Fruit fly (Drosophila melanogaster) whole organism, embryonic: ENCODE results near the gene Btnd.

Source experiments
- Antp ChIP-seq: fragments of 200-800 bp; sonication (Bioruptor generic); optimal IDR thresholded peaks from 3 replicates; lab custom pipeline; 2016; ENCODE audit warnings: missing biosample characterization, missing genetic modification characterization
- CG10209 ChIP-seq: fragments of 200-800 bp; sonication (Bioruptor generic); optimal IDR thresholded peaks from 3 replicates; lab custom pipeline; 2017; ENCODE audit warnings: missing biosample characterization, mild to moderate bottlenecking, missing genetic modification characterization, missing genetic modification reagents
- CG10565 ChIP-seq: fragments of 200-800 bp; sonication (Bioruptor generic); optimal IDR thresholded peaks from 3 replicates; lab custom pipeline; 2016; ENCODE audit warnings: missing biosample characterization, mild to moderate bottlenecking, missing genetic modification characterization
- CG11085 ChIP-seq: fragments of 200-800 bp; sonication (Bioruptor generic); IDR thresholded peaks from 2 replicates; pipeline ENCODE4 v1.3.6; 2022; ENCODE audit warnings: missing biosample characterization, missing genetic modification characterization
- CG11504 ChIP-seq: fragments of 200-800 bp; sonication (Bioruptor generic); optimal IDR thresholded peaks from 3 replicates; lab custom pipeline; 2019; ENCODE audit warnings: missing biosample characterization, mild to moderate bottlenecking, missing genetic modification characterization, moderate library complexity
- CG12299 ChIP-seq: fragments of 200-800 bp; sonication (Bioruptor generic); optimal IDR thresholded peaks from 2 replicates; lab custom pipeline; 2018; ENCODE audit warnings: missing biosample characterization, mild to moderate bottlenecking, missing genetic modification characterization
- CG12391 ChIP-seq: fragments of 200-800 bp; sonication (Bioruptor generic); optimal IDR thresholded peaks from 3 replicates; lab custom pipeline; 2018; ENCODE audit warnings: missing biosample characterization, mild to moderate bottlenecking, missing genetic modification characterization, moderate library complexity
- CG14050 ChIP-seq: fragments of 200-800 bp; sonication (Bioruptor generic); IDR thresholded peaks from 3 replicates; pipeline ENCODE4 v1.3.6; 2022; ENCODE audit warnings: missing biosample characterization, missing genetic modification characterization
- CG14667 ChIP-seq: fragments of 200-800 bp; sonication (Bioruptor generic); IDR thresholded peaks from 2 replicates; pipeline ENCODE4 v1.3.6; 2022; ENCODE audit warnings: missing biosample characterization, missing genetic modification characterization
- CG18262 ChIP-seq: fragments of 200-800 bp; optimal IDR thresholded peaks from 3 replicates; lab custom pipeline; 2019; ENCODE audit warnings: missing biosample characterization, mild to moderate bottlenecking, missing genetic modification characterization, moderate library complexity
- CG30020 ChIP-seq: fragments of 200-800 bp; optimal IDR thresholded peaks from 2 replicates; lab custom pipeline; 2019; ENCODE audit warnings: missing biosample characterization, mild to moderate bottlenecking, missing genetic modification characterization, moderate library complexity
- CG3065 ChIP-seq: fragments of 200-800 bp; sonication (Bioruptor generic); optimal IDR thresholded peaks from 2 replicates; lab custom pipeline; 2016; ENCODE audit warnings: missing biosample characterization, missing genetic modification characterization
- CG33557 ChIP-seq: fragments of 200-800 bp; sonication (Bioruptor generic); optimal IDR thresholded peaks from 2 replicates; lab custom pipeline; 2019; ENCODE audit warnings: missing biosample characterization, mild to moderate bottlenecking, missing genetic modification characterization, moderate library complexity
- CG3407 ChIP-seq: fragments of 200-800 bp; sonication (Bioruptor generic); optimal IDR thresholded peaks from 2 replicates; lab custom pipeline; 2018; ENCODE audit warnings: missing biosample characterization, mild to moderate bottlenecking, missing genetic modification characterization
- CG34224 ChIP-seq: fragments of 200-800 bp; sonication (Bioruptor generic); IDR thresholded peaks from 3 replicates; pipeline ENCODE4 v1.3.6; 2022; ENCODE audit warnings: missing biosample characterization, missing genetic modification characterization; ENCODE audit not compliant: partially characterized antibody
- CG6683 ChIP-seq: fragments of 200-800 bp; sonication (Bioruptor generic); optimal IDR thresholded peaks from 2 replicates; lab custom pipeline; 2017; ENCODE audit warnings: missing biosample characterization, mild to moderate bottlenecking, missing genetic modification characterization, missing genetic modification reagents
- CG7556 ChIP-seq: fragments of 200-800 bp; sonication (Bioruptor generic); optimal IDR thresholded peaks from 2 replicates; lab custom pipeline; 2017; ENCODE audit warnings: missing biosample characterization, mild to moderate bottlenecking, missing genetic modification characterization
- CHES-1-like ChIP-seq: fragments of 200-800 bp; sonication (Bioruptor generic); optimal IDR thresholded peaks from 2 replicates; lab custom pipeline; 2016; ENCODE audit warnings: missing biosample characterization, missing genetic modification characterization
- Dp ChIP-seq: fragments of 200-800 bp; sonication (Bioruptor generic); optimal IDR thresholded peaks from 2 replicates; lab custom pipeline; 2018; ENCODE audit warnings: missing biosample characterization, mild to moderate bottlenecking, missing genetic modification characterization, moderate library complexity
- Ets65A ChIP-seq: fragments of 200-800 bp; sonication (Bioruptor generic); peaks from one replicate; lab custom pipeline; 2016; ENCODE audit warnings: missing biosample characterization, missing genetic modification characterization
- Fer3 ChIP-seq: fragments of 200-800 bp; sonication (Bioruptor generic); optimal IDR thresholded peaks from 2 replicates; lab custom pipeline; 2018; ENCODE audit warnings: missing biosample characterization, mild to moderate bottlenecking, missing genetic modification characterization, moderate library complexity
- GATAe ChIP-seq: fragments of 200-800 bp; sonication (Bioruptor generic); conservative IDR thresholded peaks from 2 replicates; pipeline ENCODE4 v1.3.6; 2022; ENCODE audit warnings: missing biosample characterization, missing genetic modification characterization
- Hr3 ChIP-seq: fragments of 200-800 bp; sonication (Bioruptor generic); optimal IDR thresholded peaks from 3 replicates; lab custom pipeline; 2016; ENCODE audit warnings: missing biosample characterization, missing genetic modification characterization
- Hsf ChIP-seq: fragments of 200-800 bp; sonication (Bioruptor generic); optimal IDR thresholded peaks from 3 replicates; lab custom pipeline; 2016; ENCODE audit warnings: missing biosample characterization, missing genetic modification characterization
- MESR4 ChIP-seq: fragments of 200-800 bp; sonication (Bioruptor generic); optimal IDR thresholded peaks from 2 replicates; lab custom pipeline; 2018; ENCODE audit warnings: missing biosample characterization, mild to moderate bottlenecking, missing genetic modification characterization, moderate library complexity
- NFAT ChIP-seq: fragments of 200-800 bp; sonication (Bioruptor generic); IDR thresholded peaks from 2 replicates; pipeline ENCODE4 v1.3.6; 2022; ENCODE audit warnings: missing biosample characterization, missing genetic modification characterization
- ab ChIP-seq: fragments of 200-800 bp; sonication (Bioruptor generic); optimal IDR thresholded peaks from 2 replicates; lab custom pipeline; 2016; ENCODE audit warnings: missing biosample characterization, missing genetic modification characterization
- ase ChIP-seq: fragments of 200-800 bp; sonication (Bioruptor generic); IDR thresholded peaks from 3 replicates; pipeline ENCODE4 v1.3.6; 2022; ENCODE audit warnings: missing biosample characterization, missing genetic modification characterization
- az2 ChIP-seq: fragments of 200-800 bp; sonication (Bioruptor generic); optimal IDR thresholded peaks from 3 replicates; lab custom pipeline; 2016; ENCODE audit warnings: missing biosample characterization, missing genetic modification characterization
- bbx ChIP-seq: fragments of 200-800 bp; sonication (Bioruptor generic); IDR thresholded peaks from 2 replicates; pipeline ENCODE4 v1.3.6; 2022; ENCODE audit warnings: missing biosample characterization, missing genetic modification characterization; ENCODE audit not compliant: partially characterized antibody
- bowl ChIP-seq: fragments of 200-800 bp; sonication (Bioruptor generic); IDR thresholded peaks from 2 replicates; pipeline ENCODE4 v1.3.6; 2022; ENCODE audit warnings: missing biosample characterization, missing genetic modification characterization
- danr ChIP-seq: fragments of 200-800 bp; sonication (Bioruptor generic); IDR thresholded peaks from 2 replicates; pipeline ENCODE4 v1.3.6; 2022; ENCODE audit warnings: missing biosample characterization, missing genetic modification characterization
- dysf ChIP-seq: fragments of 200-800 bp; sonication (Bioruptor generic); IDR thresholded peaks from 3 replicates; pipeline ENCODE4 v1.3.6; 2022; ENCODE audit warnings: missing biosample characterization, missing genetic modification characterization
- fd102C ChIP-seq: fragments of 200-800 bp; sonication (Bioruptor generic); optimal IDR thresholded peaks from 2 replicates; lab custom pipeline; 2018; ENCODE audit warnings: missing biosample characterization, mild to moderate bottlenecking, missing genetic modification characterization, moderate library complexity
- fru ChIP-seq: fragments of >200 bp; optimal IDR thresholded peaks from 2 replicates; lab custom pipeline; 2017
- ftz-f1 ChIP-seq: fragments of 200-800 bp; sonication (Bioruptor generic); optimal IDR thresholded peaks from 2 replicates; lab custom pipeline; 2016; ENCODE audit warnings: missing biosample characterization, missing genetic modification characterization
- gce ChIP-seq: fragments of 200-800 bp; sonication (Bioruptor generic); IDR thresholded peaks from 3 replicates; pipeline ENCODE4 v1.3.6; 2022; ENCODE audit warnings: missing biosample characterization, missing genetic modification characterization
- org-1 ChIP-seq: fragments of 200-800 bp; sonication (Bioruptor generic); optimal IDR thresholded peaks from 2 replicates; lab custom pipeline; 2017; ENCODE audit warnings: missing biosample characterization, missing genetic modification characterization
- otp ChIP-seq: fragments of 200-800 bp; sonication (Bioruptor generic); IDR thresholded peaks from 3 replicates; pipeline ENCODE4, ENCODE4 v1.3.6; 2022; ENCODE audit warnings: missing biosample characterization, missing genetic modification characterization
- ranshi ChIP-seq: fragments of 200-800 bp; sonication (Bioruptor generic); IDR thresholded peaks from 2 replicates; pipeline ENCODE4 v1.3.6; 2022; ENCODE audit warnings: missing biosample characterization, missing genetic modification characterization
- repo ChIP-seq: fragments of 200-800 bp; sonication (Bioruptor generic); optimal IDR thresholded peaks from 2 replicates; lab custom pipeline; 2016; ENCODE audit warnings: missing biosample characterization, missing genetic modification characterization
- sd ChIP-seq: fragments of 200-800 bp; sonication (Bioruptor generic); optimal IDR thresholded peaks from 3 replicates; lab custom pipeline; 2018; ENCODE audit warnings: missing biosample characterization, mild to moderate bottlenecking, missing genetic modification characterization, moderate library complexity
- sna ChIP-seq: fragments of 200-800 bp; sonication (Bioruptor generic); IDR thresholded peaks from 2 replicates; pipeline ENCODE4 v1.3.6; 2022; ENCODE audit warnings: missing biosample characterization, missing genetic modification characterization; ENCODE audit not compliant: partially characterized antibody
- tll ChIP-seq, 2 experiments: fragments of 200-800 bp in 1 of 2; fragments of >200 bp in 1 of 2; sonication (Bioruptor generic) in 1 of 2; optimal IDR thresholded peaks; 2 replicates each; lab custom pipeline; 2017 to 2019; ENCODE audit warnings: missing biosample characterization in 2 of 2, missing genetic modification characterization in 2 of 2, mild to moderate bottlenecking in 1 of 2, moderate library complexity in 1 of 2
- toy ChIP-seq: fragments of 200-800 bp; sonication (Bioruptor generic); IDR thresholded peaks from 2 replicates; pipeline ENCODE4 v1.3.6; 2022; ENCODE audit warnings: missing biosample characterization, missing genetic modification characterization
- tup ChIP-seq: fragments of 200-800 bp; sonication (Bioruptor generic); optimal IDR thresholded peaks from 2 replicates; lab custom pipeline; 2016; ENCODE audit warnings: missing biosample characterization, mild to moderate bottlenecking, missing genetic modification characterization, moderate library complexity
- twi ChIP-seq: fragments of 200-800 bp; optimal IDR thresholded peaks from 2 replicates; lab custom pipeline; 2019; ENCODE audit warnings: missing biosample characterization, mild to moderate bottlenecking, missing genetic modification characterization, moderate library complexity
- vnd ChIP-seq: fragments of 200-800 bp; sonication (Bioruptor generic); IDR thresholded peaks from 3 replicates; pipeline ENCODE4 v1.3.6; 2022; ENCODE audit warnings: missing biosample characterization, missing genetic modification characterization; ENCODE audit not compliant: partially characterized antibody

Btnd gene

dm6 chrX:6224225-6225190 is 5.4 kb upstream of the Btnd start, which contains the start of gene sqh (continued):
- TF ChIP-seq CG10209 (GFP tag; lab: Kevin White, UChicago) (peak; percentile 86), Ets65A (GFP tag; lab: Kevin White, UChicago) (peak; percentile 94), CG6683 (GFP tag; lab: Kevin White, UChicago) (peak; percentile 81), MESR4 (GFP tag; lab: Kevin White, UChicago) (peak; percentile 83), CG11504 (tag; lab: Kevin White, UChicago) (peak; percentile 90), fd102C (GFP tag; lab: Kevin White, UChicago) (no peak), fru (lab: Kevin White, UChicago) (no peak), ab (GFP tag; lab: Kevin White, UChicago) (no peak), Antp (GFP tag; lab: Kevin White, UChicago) (peak; percentile 43), CG14050 (GFP tag; lab: Robert Waterston, UW) (peak; percentile 89), GATAe (peak; percentile 83), CG30020 (peak; percentile 51), CG3407 (GFP tag; lab: Kevin White, UChicago) (peak; percentile 87), Hr3 (peak; percentile 88), CG10565 (no peak), dysf (GFP tag; lab: Robert Waterston, UW) (peak; percentile 95), ftz-f1 (GFP tag; lab: Kevin White, UChicago) (peak; percentile 51), CG12299 (peak; percentile 82), Dp (GFP tag; lab: Kevin White, UChicago) (no peak), bbx (no peak), otp (GFP tag; lab: Robert Waterston, UW) (peak; percentile 69; the same call in 2 of the 3 replicates), toy (GFP tag; lab: Robert Waterston, UW) (peak; percentile 73; the same call in 1 of the 2 replicates), vnd (GFP tag; lab: Robert Waterston, UW) (no peak), ranshi (GFP tag; lab: Robert Waterston, UW) (peak; percentile 83), CG7556 (GFP tag; lab: Kevin White, UChicago) (peak; percentile 90), NFAT (GFP tag; lab: Robert Waterston, UW) (peak; percentile 84), CG14667 (peak; percentile 84), CG11085 (GFP tag; lab: Robert Waterston, UW) (peak; percentile 79), Hsf (GFP tag; lab: Kevin White, UChicago) (peak; percentile 76), Fer3 (tag; lab: Kevin White, UChicago) (peak; percentile 85), twi (tag; lab: Kevin White, UChicago) (peak; percentile 84), tll (GFP tag; optimal IDR thresholded peaks at IDR 0.05; lab: Kevin White, UChicago) (peak in 1 of 2 experiments; percentile 8), az2 (GFP tag; lab: Kevin White, UChicago) (peak; percentile 85), ase (GFP tag; lab: Robert Waterston, UW) (peak; percentile 80), CG12391 (peak; percentile 90), CG33557 (GFP tag; lab: Kevin White, UChicago) (peak; percentile 82), sna (GFP tag; lab: Robert Waterston, UW) (no peak), CG34224 (GFP tag; lab: Robert Waterston, UW) (peak; percentile 29; the same call in 2 of the 3 replicates), gce (GFP tag; lab: Robert Waterston, UW) (peak; percentile 57; the same call in 2 of the 3 replicates), danr (GFP tag; lab: Robert Waterston, UW) (peak; percentile 82), sd (tag; lab: Kevin White, UChicago) (peak; percentile 86), tup (GFP tag; lab: Kevin White, UChicago) (peak; percentile 47), CHES-1-like (GFP tag; lab: Kevin White, UChicago) (no peak), repo (peak; percentile 19), CG3065 (GFP tag; lab: Kevin White, UChicago) (peak; percentile 12), org-1 (GFP tag; lab: Kevin White, UChicago) (peak; percentile 86), CG18262 (peak; percentile 86), bowl (peak; percentile 69; the same call in 1 of the 2 replicates)
